Worm (Caenorhabditis elegans) whole organism, L3 larva: Measurements from ENCODE around the gene srd-46.

ENCODE experiments used
- aly-2 ChIP-seq: fragments of 150-350 bp; optimal IDR thresholded peaks from 2 replicates; lab custom pipeline; 2014; ENCODE audit warnings: missing biosample characterization, missing genetic modification characterization
- ama-1 ChIP-seq: fragments of 150-350 bp; optimal IDR thresholded peaks from 2 replicates; lab custom pipeline; 2018
- ceh-28 ChIP-seq: fragments of 150-350 bp; optimal IDR thresholded peaks from 2 replicates; lab custom pipeline; 2014; ENCODE audit warnings: missing biosample characterization, missing genetic modification reagents, missing genetic modification characterization
- ceh-9 ChIP-seq: sonication (generic microtip); optimal IDR thresholded peaks from 2 replicates; lab custom pipeline; 2018; ENCODE audit warnings: missing biosample characterization, missing genetic modification characterization
- lin-15B ChIP-seq: fragments of 150-350 bp; optimal IDR thresholded peaks from 2 replicates; lab custom pipeline; 2014; ENCODE audit warnings: missing biosample characterization, missing genetic modification characterization

- TF ChIP-seq aly-2 (tag; lab: Kevin White, UChicago) (no peak), ama-1 (lab: Kevin White, UChicago) (no peak), ceh-28 (no peak), ceh-9 (tag; lab: Kevin White, UChicago) (no peak), lin-15B (tag; lab: Kevin White, UChicago) (no peak)
Observed at ce11 chrX:12365388-12365787, 33.5 kb downstream of the srd-46 start, which contains the start of gene F19H6.4.
